Fruit fly (Drosophila melanogaster) whole organism, prepupa: ENCODE measurements around the gene CG6659.

Experiments
- CG16779 ChIP-seq: fragments of 200-800 bp; sonication (Bioruptor generic); optimal IDR thresholded peaks from 3 replicates; lab custom pipeline; 2017; ENCODE audit warnings: missing biosample characterization, mild to moderate bottlenecking, missing genetic modification characterization
- CG31627 ChIP-seq: fragments of 200-800 bp; sonication (Bioruptor generic); optimal IDR thresholded peaks from 3 replicates; lab custom pipeline; 2016; ENCODE audit warnings: missing biosample characterization, missing genetic modification characterization
- CG34406 ChIP-seq: fragments of 200-800 bp; sonication (Bioruptor generic); optimal IDR thresholded peaks from 3 replicates; lab custom pipeline; 2016; ENCODE audit warnings: missing biosample characterization, missing genetic modification characterization
- CG4318 ChIP-seq: fragments of 200-800 bp; sonication (Bioruptor generic); optimal IDR thresholded peaks from 3 replicates; lab custom pipeline; 2017; ENCODE audit warnings: missing biosample characterization, mild to moderate bottlenecking, missing genetic modification characterization
- CG6854 ChIP-seq: fragments of 200-800 bp; sonication (Bioruptor generic); optimal IDR thresholded peaks from 2 replicates; lab custom pipeline; 2017; ENCODE audit warnings: missing biosample characterization, mild to moderate bottlenecking, missing genetic modification characterization
- Hr39 ChIP-seq: fragments of 200-800 bp; sonication (Bioruptor generic); optimal IDR thresholded peaks from 2 replicates; lab custom pipeline; 2016; ENCODE audit warnings: missing biosample characterization, missing genetic modification characterization
- OdsH ChIP-seq: fragments of 200-800 bp; sonication (Bioruptor generic); optimal IDR thresholded peaks from 3 replicates; lab custom pipeline; 2016; ENCODE audit warnings: missing biosample characterization, missing genetic modification characterization
- Sox14 ChIP-seq: fragments of 200-800 bp; sonication (Bioruptor generic); optimal IDR thresholded peaks from 3 replicates; lab custom pipeline; 2016; ENCODE audit warnings: missing biosample characterization, missing genetic modification characterization
- dac ChIP-seq: fragments of 200-800 bp; sonication (Bioruptor generic); optimal IDR thresholded peaks from 2 replicates; lab custom pipeline; 2017; ENCODE audit warnings: missing biosample characterization, mild to moderate bottlenecking, missing genetic modification characterization
- pdm3 ChIP-seq: fragments of 200-800 bp; sonication (Bioruptor generic); optimal IDR thresholded peaks from 3 replicates; lab custom pipeline; 2016; ENCODE audit warnings: missing biosample characterization, missing genetic modification characterization

DNA sequence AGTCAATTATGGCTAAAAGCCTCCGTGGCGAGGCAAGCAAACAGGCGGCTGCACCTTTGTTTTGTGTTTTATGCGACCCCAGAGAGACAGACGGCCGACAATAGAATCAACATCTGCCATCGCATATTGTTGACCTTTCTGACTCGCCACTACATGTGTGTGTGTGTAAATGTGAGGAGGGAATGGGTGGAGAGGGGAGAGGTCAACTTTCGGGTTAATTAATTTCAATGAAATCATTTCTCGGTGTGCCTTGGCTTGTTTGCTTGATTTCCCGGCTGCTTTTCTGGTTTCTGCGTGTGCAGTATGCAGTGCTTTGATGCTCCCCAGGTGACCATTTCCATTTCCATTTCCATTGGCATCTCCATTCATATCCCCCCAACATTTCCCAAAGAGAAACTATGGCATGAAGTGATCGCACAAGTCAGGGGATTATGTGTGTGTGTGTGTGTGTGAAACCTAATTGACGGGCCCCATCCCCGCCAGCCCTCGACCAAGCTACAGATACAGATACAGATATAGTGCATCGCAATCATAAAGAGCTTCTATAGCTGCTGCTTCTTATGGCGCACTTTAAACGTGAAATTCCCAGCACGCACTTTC, 13.9 kb downstream of the CG6659 start:
- TF ChIP-seq dac (GFP tag; lab: Kevin White, UChicago), result no peak
- TF ChIP-seq CG6854 (GFP tag; lab: Kevin White, UChicago), result no peak
- no peak for TF ChIP-seq CG31627 (GFP tag; lab: Kevin White, UChicago)
- no peak for TF ChIP-seq pdm3
- TF ChIP-seq OdsH (GFP tag; lab: Kevin White, UChicago), result no peak
- no peak for TF ChIP-seq CG16779 (tag; lab: Kevin White, UChicago)
- no peak for TF ChIP-seq CG4318 (GFP tag; lab: Kevin White, UChicago)
- no peak for TF ChIP-seq Hr39
- no peak for TF ChIP-seq CG34406 (GFP tag; lab: Kevin White, UChicago)
- no peak for TF ChIP-seq Sox14 (GFP tag; lab: Kevin White, UChicago)
